Fruit fly (Drosophila melanogaster): ENCODE results near the gene CG14443.

CG14443 gene

dm6 chrX:6614266-6614665 is 19.5 kb upstream of the CG14443 start (continued):
- TF ChIP-seq vnd (GFP tag; IDR thresholded peaks at IDR 0.05; ENCODE audit: partially characterized antibody) (no peak), BtbVII (GFP tag; optimal IDR thresholded peaks at IDR 0.05) (peak; percentile 77), nerfin-1 (tag; optimal IDR thresholded peaks at IDR 0.05) (peak; percentile 0), Atf3 (GFP tag; optimal IDR thresholded peaks at IDR 0.05) (no peak), pho (GFP tag; optimal IDR thresholded peaks at IDR 0.05) (no peak), nom (GFP tag; optimal IDR thresholded peaks at IDR 0.05) (no peak), CG17328 (GFP tag; IDR thresholded peaks at IDR 0.05) (no peak), Fer1 (GFP tag; optimal IDR thresholded peaks at IDR 0.05) (peak; percentile 50), bcd (GFP tag; optimal IDR thresholded peaks at IDR 0.05) (no peak), CG12155 (GFP tag; optimal IDR thresholded peaks at IDR 0.05) (no peak), CG7839 (tag; optimal IDR thresholded peaks at IDR 0.05) (no peak), phol (tag; optimal IDR thresholded peaks at IDR 0.05) (no peak), Taf1 (GFP tag; IDR thresholded peaks at IDR 0.05) (no peak), CG1233 (GFP tag; optimal IDR thresholded peaks at IDR 0.05) (peak; percentile 34), inv (GFP tag; IDR thresholded peaks at IDR 0.05; ENCODE audit: partially characterized antibody) (no peak), bowl (GFP tag; IDR thresholded peaks at IDR 0.05) (no peak), CG8388 (GFP tag; optimal IDR thresholded peaks at IDR 0.05) (no peak), fd3F (GFP tag; optimal IDR thresholded peaks at IDR 0.05) (peak; percentile 25), YL-1 (GFP tag; optimal IDR thresholded peaks at IDR 0.05) (no peak)

dm6 chrX:6615476-6615875 is 18.3 kb upstream of the CG14443 start:
- peak; percentile 42; the same call in 1 of the 2 replicates for TF ChIP-seq ranshi (GFP tag; IDR thresholded peaks at IDR 0.05)
- TF ChIP-seq CG10543 (GFP tag; optimal IDR thresholded peaks at IDR 0.05) = no peak
- peak; percentile 61 for TF ChIP-seq Pdp1 (GFP tag; optimal IDR thresholded peaks at IDR 0.05)
- no peak for TF ChIP-seq Lhr (GFP tag; optimal IDR thresholded peaks at IDR 0.05)
- TF ChIP-seq ttk (GFP tag; IDR thresholded peaks at IDR 0.05) = peak; percentile 57
- no peak for TF ChIP-seq CG10431 (GFP tag; optimal IDR thresholded peaks at IDR 0.05)
- no peak for TF ChIP-seq Jarid2 (GFP tag; optimal IDR thresholded peaks at IDR 0.05)
- TF ChIP-seq gsb-n (tag; optimal IDR thresholded peaks at IDR 0.05) = peak; percentile 21
- no peak for TF ChIP-seq CG34224 (GFP tag; IDR thresholded peaks at IDR 0.05; ENCODE audit: partially characterized antibody)
- no peak for TF ChIP-seq CG15011 (GFP tag; optimal IDR thresholded peaks at IDR 0.05)
- TF ChIP-seq Hr3 (GFP tag; optimal IDR thresholded peaks at IDR 0.05) = peak; percentile 41
- TF ChIP-seq Atf-2 (GFP tag; optimal IDR thresholded peaks at IDR 0.05) = no peak
- TF ChIP-seq dati (GFP tag; IDR thresholded peaks at IDR 0.05) = peak; percentile 4; the same call in 1 of the 2 replicates
- no peak for TF ChIP-seq NK7.1 (GFP tag; optimal IDR thresholded peaks at IDR 0.05)
- TF ChIP-seq schlank (tag; optimal IDR thresholded peaks at IDR 0.05) = no peak
- peak; percentile 27 for TF ChIP-seq CG18764 (GFP tag; optimal IDR thresholded peaks at IDR 0.05)
- TF ChIP-seq Hr51 (GFP tag; optimal IDR thresholded peaks at IDR 0.05) = peak in 1 of 2 experiments; percentile 16
- TF ChIP-seq pzg (GFP tag; optimal IDR thresholded peaks at IDR 0.05) = no peak
- no peak for TF ChIP-seq corto (GFP tag; optimal IDR thresholded peaks at IDR 0.05)
- no peak for TF ChIP-seq grn (GFP tag; optimal IDR thresholded peaks at IDR 0.05)
- peak; percentile 84 for TF ChIP-seq Xrp1 (GFP tag; IDR thresholded peaks at IDR 0.05)
- no peak for TF ChIP-seq jing (GFP tag; optimal IDR thresholded peaks at IDR 0.05)
- TF ChIP-seq br (optimal IDR thresholded peaks at IDR 0.05) = no peak
- peak; percentile 14 for TF ChIP-seq CG4820 (GFP tag; optimal IDR thresholded peaks at IDR 0.05)
- no peak for TF ChIP-seq CG11085 (GFP tag; IDR thresholded peaks at IDR 0.05)
- TF ChIP-seq HmgZ (tag; optimal IDR thresholded peaks at IDR 0.05) = no peak
- TF ChIP-seq unc-4 (GFP tag; IDR thresholded peaks at IDR 0.05; ENCODE audit: partially characterized antibody) = no peak
- no peak for TF ChIP-seq CG13624 (GFP tag; optimal IDR thresholded peaks at IDR 0.05)
- no peak for TF ChIP-seq hb (GFP tag; IDR thresholded peaks at IDR 0.05; ENCODE audit: partially characterized antibody)
- no peak for TF ChIP-seq btn (GFP tag; optimal IDR thresholded peaks at IDR 0.05)
- no peak for TF ChIP-seq luna (GFP tag; optimal IDR thresholded peaks at IDR 0.05)
- TF ChIP-seq aop (GFP tag; IDR thresholded peaks at IDR 0.05) = no peak

All from whole organism, embryonic.